Fruit fly (Drosophila melanogaster): ENCODE measurements around the gene CG7126.

CG7126 gene

DNA sequence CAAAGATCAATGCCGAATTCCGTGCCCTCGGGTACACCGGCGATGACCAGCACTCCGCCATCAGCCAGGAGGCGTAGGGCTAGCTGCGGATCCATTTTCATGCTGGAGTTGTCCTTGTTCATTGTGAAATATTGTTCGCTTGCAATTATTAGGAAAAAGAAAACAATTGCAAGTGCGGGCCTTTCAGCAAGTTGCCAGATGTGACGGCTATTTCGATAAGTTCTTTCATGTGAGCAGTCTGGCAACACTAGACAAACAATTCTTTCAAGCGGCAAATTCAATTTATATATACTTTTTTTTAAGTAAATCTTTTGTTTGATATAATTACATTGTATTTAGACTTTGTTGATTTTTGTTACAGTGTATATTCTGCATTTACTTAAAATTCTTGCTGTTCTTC is 50.1 kb downstream of the CG7126 start, which contains the start of gene CG12320 (continued):
- TF ChIP-seq Fer1 (GFP tag; optimal IDR thresholded peaks at IDR 0.05), result peak; percentile 5
- peak; percentile 2 for TF ChIP-seq HmgZ (tag; optimal IDR thresholded peaks at IDR 0.05)
- TF ChIP-seq Sin3A (optimal IDR thresholded peaks at IDR 0.05), result peak; percentile 8
- no peak for TF ChIP-seq Oli (tag; optimal IDR thresholded peaks at IDR 0.05)
- TF ChIP-seq Eip74EF (GFP tag; optimal IDR thresholded peaks at IDR 0.05), result no peak
- no peak for TF ChIP-seq NC2β (GFP tag; optimal IDR thresholded peaks at IDR 0.05)
- no peak for TF ChIP-seq unc-4 (GFP tag; IDR thresholded peaks at IDR 0.05; ENCODE audit: partially characterized antibody)
- TF ChIP-seq sisA (GFP tag; IDR thresholded peaks at IDR 0.05), result no peak
- TF ChIP-seq CG12155 (GFP tag; optimal IDR thresholded peaks at IDR 0.05), result no peak
- TF ChIP-seq Stat92E (GFP tag; optimal IDR thresholded peaks at IDR 0.05), result no peak
- no peak for TF ChIP-seq CG10565 (GFP tag; optimal IDR thresholded peaks at IDR 0.05)
- no peak for TF ChIP-seq CG34376 (GFP tag; optimal IDR thresholded peaks at IDR 0.05)
- TF ChIP-seq gfzf (GFP tag; optimal IDR thresholded peaks at IDR 0.05), result peak; percentile 11
- peak; percentile 15 for TF ChIP-seq CG10267 (tag; optimal IDR thresholded peaks at IDR 0.05)
- TF ChIP-seq Opbp (GFP tag; IDR thresholded peaks at IDR 0.05; ENCODE audit: partially characterized antibody), result 0 out of 3 replicates have a peak, but pooled peaks have one; percentile 28
- peak; percentile 89 for TF ChIP-seq Dp (GFP tag; optimal IDR thresholded peaks at IDR 0.05)
- peak; percentile 70 for TF ChIP-seq CG15514 (GFP tag; optimal IDR thresholded peaks at IDR 0.05)
- peak; percentile 41 for TF ChIP-seq CG2116 (GFP tag; optimal IDR thresholded peaks at IDR 0.05)
- TF ChIP-seq CHES-1-like (GFP tag; optimal IDR thresholded peaks at IDR 0.05), result no peak
- no peak for TF ChIP-seq lola (GFP tag; optimal IDR thresholded peaks at IDR 0.05)
- TF ChIP-seq B-H1 (GFP tag; IDR thresholded peaks at IDR 0.05), result no peak
- no peak for TF ChIP-seq CG17186 (GFP tag; optimal IDR thresholded peaks at IDR 0.05)
- no peak for TF ChIP-seq aop (GFP tag; IDR thresholded peaks at IDR 0.05)
- peak; percentile 62 for TF ChIP-seq pzg (GFP tag; optimal IDR thresholded peaks at IDR 0.05)
- TF ChIP-seq tll (GFP tag; optimal IDR thresholded peaks at IDR 0.05), result no peak
- no peak for TF ChIP-seq prd (optimal IDR thresholded peaks at IDR 0.05)
- TF ChIP-seq prd (GFP tag; IDR thresholded peaks at IDR 0.05), result no peak
- no peak for TF ChIP-seq CG14965 (GFP tag; optimal IDR thresholded peaks at IDR 0.05; ENCODE audit: borderline replicate concordance)
- TF ChIP-seq CG14710 (tag; optimal IDR thresholded peaks at IDR 0.05), result peak; percentile 34
- TF ChIP-seq CG10321 (GFP tag; IDR thresholded peaks at IDR 0.05), result no peak
- TF ChIP-seq z (GFP tag; IDR thresholded peaks at IDR 0.05), result no peak
- TF ChIP-seq CG12659 (GFP tag; optimal IDR thresholded peaks at IDR 0.05), result peak; percentile 5
